Worm (Caenorhabditis elegans) whole organism, L2 larva: Measurements from ENCODE around the gene F41G3.18.
"Not testable (repeated sequence)": the region's sequence is repeated elsewhere in the genome, so short reads cannot be mapped to it uniquely, and the experiment has no call there.

Source experiments
- C34F6.9 ChIP-seq: fragments of 150-350 bp; optimal IDR thresholded peaks from 2 replicates; lab custom pipeline; 2014; ENCODE audit warnings: missing biosample characterization, missing genetic modification characterization
- F13H6.1 ChIP-seq: sonication (generic microtip); optimal IDR thresholded peaks from 2 replicates; lab custom pipeline; 2016; ENCODE audit warnings: missing genetic modification characterization, missing compliant biosample characterization
- Y55F3AM.14 ChIP-seq: fragments of 200-800 bp; sonication (Bioruptor generic); optimal IDR thresholded peaks from 2 replicates; lab custom pipeline; 2018; ENCODE audit warnings: mild to moderate bottlenecking, missing genetic modification characterization, missing compliant biosample characterization
- ceh-16 ChIP-seq: fragments of 150-350 bp; optimal IDR thresholded peaks from 2 replicates; lab custom pipeline; 2014; ENCODE audit warnings: missing biosample characterization, missing genetic modification characterization
- crh-2 ChIP-seq: sonication (generic microtip); optimal IDR thresholded peaks from 2 replicates; lab custom pipeline; 2017; ENCODE audit warnings: missing biosample characterization, missing genetic modification characterization
- dmd-4 ChIP-seq: sonication (generic microtip); optimal IDR thresholded peaks from 2 replicates; lab custom pipeline; 2017; ENCODE audit warnings: missing biosample characterization, missing genetic modification characterization
- egl-27 ChIP-seq: sonication (generic microtip); optimal IDR thresholded peaks from 3 replicates; lab custom pipeline; 2017; ENCODE audit warnings: missing biosample characterization, missing genetic modification reagents, missing genetic modification characterization
- elt-3 ChIP-seq: sonication (generic microtip); optimal IDR thresholded peaks from 2 replicates; lab custom pipeline; 2017; ENCODE audit warnings: missing biosample characterization, missing genetic modification characterization
- fos-1 ChIP-seq: fragments of 150-350 bp; optimal IDR thresholded peaks from 2 replicates; lab custom pipeline; 2014; ENCODE audit warnings: missing biosample characterization, missing genetic modification characterization
- gmeb-1 ChIP-seq: fragments of 150-350 bp; optimal IDR thresholded peaks from 2 replicates; lab custom pipeline; 2014; ENCODE audit warnings: missing biosample characterization, missing genetic modification characterization
- lin-11 ChIP-seq: fragments of 150-350 bp; sonication (generic microtip); optimal IDR thresholded peaks from 2 replicates; lab custom pipeline; 2014; ENCODE audit warnings: missing biosample characterization, missing genetic modification characterization, inconsistent platforms, mixed read lengths
- lin-13 ChIP-seq: fragments of 150-350 bp; optimal IDR thresholded peaks from 2 replicates; lab custom pipeline; 2014; ENCODE audit warnings: missing biosample characterization, missing genetic modification reagents, missing genetic modification characterization
- lsy-2 ChIP-seq, 2 experiments: fragments of 150-350 bp in 1 of 2; sonication (generic microtip) in 1 of 2; optimal IDR thresholded peaks; 2 replicates each; lab custom pipeline; 2014 to 2017; ENCODE audit warnings: missing biosample characterization in 2 of 2, missing genetic modification characterization in 2 of 2
- mab-5 ChIP-seq: fragments of 150-350 bp; optimal IDR thresholded peaks from 2 replicates; lab custom pipeline; 2014; ENCODE audit warnings: missing biosample characterization, missing genetic modification characterization
- mbf-1 ChIP-seq: sonication (generic microtip); optimal IDR thresholded peaks from 2 replicates; lab custom pipeline; 2017; ENCODE audit warnings: missing biosample characterization, missing genetic modification characterization
- nhr-10 ChIP-seq: sonication (generic microtip); optimal IDR thresholded peaks from 2 replicates; lab custom pipeline; 2017; ENCODE audit warnings: missing biosample characterization, missing genetic modification characterization
- nhr-12 ChIP-seq: fragments of 150-350 bp; optimal IDR thresholded peaks from 2 replicates; lab custom pipeline; 2014; ENCODE audit warnings: missing biosample characterization, missing genetic modification characterization
- nhr-129 ChIP-seq: fragments of 150-350 bp; optimal IDR thresholded peaks from 2 replicates; lab custom pipeline; 2014; ENCODE audit warnings: missing biosample characterization, missing genetic modification characterization
- nhr-21 ChIP-seq: fragments of 150-350 bp; optimal IDR thresholded peaks from 2 replicates; lab custom pipeline; 2014; ENCODE audit warnings: missing biosample characterization, missing genetic modification characterization
- nhr-237 ChIP-seq: fragments of 150-350 bp; optimal IDR thresholded peaks from 2 replicates; lab custom pipeline; 2014; ENCODE audit warnings: missing biosample characterization, missing genetic modification characterization
- nhr-6 ChIP-seq: fragments of 150-350 bp; optimal IDR thresholded peaks from 2 replicates; lab custom pipeline; 2014; ENCODE audit warnings: missing biosample characterization, missing genetic modification characterization
- peb-1 ChIP-seq: fragments of 150-350 bp; optimal IDR thresholded peaks from 2 replicates; lab custom pipeline; 2014; ENCODE audit warnings: missing biosample characterization, missing genetic modification characterization
- sem-4 ChIP-seq: fragments of 150-350 bp; optimal IDR thresholded peaks from 2 replicates; lab custom pipeline; 2014; ENCODE audit warnings: missing biosample characterization, missing genetic modification reagents, missing genetic modification characterization
- skn-1 ChIP-seq: sonication (generic microtip); optimal IDR thresholded peaks from 2 replicates; lab custom pipeline; 2017; ENCODE audit warnings: missing biosample characterization, missing genetic modification characterization
- sma-3 ChIP-seq: sonication (generic microtip); optimal IDR thresholded peaks from 2 replicates; lab custom pipeline; 2016; ENCODE audit warnings: missing genetic modification reagents, missing genetic modification characterization, missing compliant biosample characterization
- sma-9 ChIP-seq, 2 experiments: fragments of 150-350 bp in 1 of 2; sonication (generic microtip) in 1 of 2; optimal IDR thresholded peaks; 2 replicates each; lab custom pipeline; 2014 to 2016; ENCODE audit warnings: missing genetic modification characterization in 2 of 2, mild to moderate bottlenecking in 1 of 2, missing biosample characterization in 1 of 2, missing compliant biosample characterization in 1 of 2, missing genetic modification reagents in 1 of 2, moderate library complexity in 1 of 2
- snpc-4 ChIP-seq: fragments of 150-350 bp; optimal IDR thresholded peaks from 2 replicates; lab custom pipeline; 2014; ENCODE audit warnings: missing biosample characterization, missing genetic modification characterization
- unc-55 ChIP-seq: fragments of 150-350 bp; sonication (generic microtip); optimal IDR thresholded peaks from 3 replicates; lab custom pipeline; 2014; ENCODE audit warnings: missing biosample characterization, missing genetic modification reagents, missing genetic modification characterization
- unc-62 ChIP-seq: fragments of 150-350 bp; optimal IDR thresholded peaks from 2 replicates; lab custom pipeline; 2014; ENCODE audit warnings: missing biosample characterization, missing genetic modification reagents, missing genetic modification characterization
- zag-1 ChIP-seq: fragments of 150-350 bp; optimal IDR thresholded peaks from 2 replicates; lab custom pipeline; 2014; ENCODE audit warnings: missing biosample characterization, missing genetic modification characterization
- ztf-1 ChIP-seq: fragments of 200-800 bp; sonication (Bioruptor generic); conservative IDR thresholded peaks from 2 replicates; pipeline ENCODE4 v1.3.6; 2022; ENCODE audit warnings: missing genetic modification characterization, missing compliant biosample characterization
- ztf-4 ChIP-seq: fragments of 150-350 bp; optimal IDR thresholded peaks from 2 replicates; lab custom pipeline; 2014; ENCODE audit warnings: missing biosample characterization, missing genetic modification characterization

Gene F41G3.18

DNA sequence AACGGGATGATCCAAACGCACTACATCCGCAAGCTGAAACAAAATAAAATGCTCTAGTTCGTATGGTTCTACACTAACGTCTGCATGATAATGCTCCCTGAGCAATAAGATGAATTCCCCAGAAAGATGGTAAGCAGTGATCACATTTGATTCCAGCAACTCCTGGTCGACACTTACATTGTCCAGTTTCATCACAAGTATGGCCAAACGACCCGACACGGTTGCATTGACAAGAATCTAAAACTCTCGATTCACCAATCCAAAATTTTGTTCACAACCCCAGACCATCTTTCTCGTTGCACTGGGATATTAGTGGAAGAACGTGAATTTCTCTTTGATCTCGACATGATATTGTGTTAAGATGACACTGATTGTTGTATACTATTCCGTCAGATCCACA, 1.9 kb downstream of the F41G3.18 start:
- no peak for TF ChIP-seq sem-4 (tag; lab: Kevin White, UChicago)
- no peak for TF ChIP-seq snpc-4 (tag; lab: Kevin White, UChicago)
- TF ChIP-seq Y55F3AM.14 (GFP tag; lab: Kevin White, UChicago), result no peak

DNA sequence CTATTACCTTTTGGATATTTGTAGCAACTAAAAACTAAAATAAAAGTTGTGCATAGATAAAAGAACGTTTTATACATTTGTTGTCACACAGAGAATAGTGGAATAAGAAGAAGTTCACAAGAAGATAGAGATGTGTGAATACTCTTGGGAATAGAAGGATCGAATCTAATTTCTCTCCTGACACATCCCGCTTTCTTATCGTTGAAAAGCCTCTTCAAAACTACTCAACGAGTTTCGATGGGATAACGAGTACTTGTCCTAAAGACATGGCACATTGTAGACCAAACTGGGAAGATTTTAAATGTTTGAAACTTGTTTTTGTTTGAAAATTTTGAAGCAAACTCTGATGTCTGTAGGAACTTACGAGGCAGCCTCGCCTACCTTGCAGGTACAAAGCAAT, 4.4 kb downstream of the F41G3.18 start:
- no peak for TF ChIP-seq C34F6.9 (tag; lab: Kevin White, UChicago)
- TF ChIP-seq zag-1 (tag; lab: Kevin White, UChicago), result no peak
- TF ChIP-seq nhr-21, result no peak
- no peak for TF ChIP-seq crh-2 (tag; lab: Kevin White, UChicago)
- no peak for TF ChIP-seq nhr-10 (tag; lab: Kevin White, UChicago)
- no peak for TF ChIP-seq lin-13 (GFP tag; lab: Kevin White, UChicago)
- TF ChIP-seq lin-11, result no peak
- TF ChIP-seq dmd-4 (tag; lab: Kevin White, UChicago), result no peak
- no peak for TF ChIP-seq ztf-1

DNA sequence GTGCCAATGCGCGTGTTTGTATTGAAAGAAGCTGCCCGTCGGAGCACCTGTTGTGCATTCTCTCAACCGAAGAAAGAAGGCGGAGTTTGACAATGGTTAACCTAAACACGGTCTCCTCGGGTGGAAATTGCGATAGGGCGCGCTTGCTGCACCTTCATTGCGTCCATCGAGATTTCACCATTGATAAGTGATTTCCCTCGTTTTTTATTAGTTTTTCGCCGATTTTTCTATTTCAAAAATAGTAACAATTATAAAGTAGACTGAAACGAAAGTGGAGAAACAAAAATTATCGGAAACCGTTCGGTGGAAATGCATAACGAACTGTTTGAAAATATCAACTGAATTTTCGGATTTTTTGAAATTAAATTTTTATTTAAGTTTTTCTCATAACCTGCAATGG, 7.0 kb downstream of the F41G3.18 start, which contains the start of gene agr-1:
agr-1 (minus strand) TSS at position 101 of the 400 bp plus-strand sequence.
- not testable (repeated sequence) for TF ChIP-seq sma-3 (GFP tag; lab: Kevin White, UChicago); mbf-1 (tag; lab: Kevin White, UChicago); peb-1 (tag; lab: Kevin White, UChicago)

DNA sequence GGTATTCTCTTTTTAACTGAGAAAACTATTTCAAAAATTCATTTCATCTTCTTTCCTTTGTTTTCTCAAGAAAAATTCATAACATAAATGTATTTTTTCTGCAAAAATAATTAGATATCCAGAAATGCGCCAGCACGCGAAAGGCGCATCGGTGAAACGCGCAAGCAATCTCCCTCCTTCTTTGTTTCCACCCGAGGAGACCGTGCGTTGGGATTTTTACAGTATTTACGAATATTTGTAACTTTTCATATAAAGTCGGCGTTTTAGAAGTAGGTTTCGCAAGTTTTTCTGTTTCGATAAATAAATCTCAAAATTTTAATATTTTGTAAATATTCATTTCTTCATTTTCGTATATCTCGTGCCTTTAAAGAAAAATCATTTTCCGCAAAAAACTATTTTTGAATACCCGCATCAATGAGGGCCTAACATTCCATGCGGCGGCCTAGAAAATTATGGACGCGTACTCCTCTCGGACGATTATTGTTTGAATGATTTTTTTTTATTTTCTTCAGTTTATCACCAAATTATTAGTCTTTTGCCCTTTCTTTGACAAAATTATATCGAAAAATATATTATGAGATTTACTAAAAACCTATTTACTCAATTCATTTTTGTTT, 8.4 kb downstream of the F41G3.18 start, which contains the start of gene ssup-72:
ssup-72 (plus strand) TSS at position 181 of the 617 bp plus-strand sequence.
- TF ChIP-seq ztf-4 (tag; lab: Kevin White, UChicago) (peak; percentile 7), nhr-6 (tag; lab: Kevin White, UChicago) (peak; percentile 17), C34F6.9 (tag; lab: Kevin White, UChicago) (peak; percentile 75), sma-9 (GFP tag; optimal IDR thresholded peaks at IDR 0.05; lab: Kevin White, UChicago) (peak; percentile 75), sma-9 (tag; optimal IDR thresholded peaks at IDR 0.05; lab: Kevin White, UChicago) (no peak), ceh-16 (tag; lab: Kevin White, UChicago) (no peak), peb-1 (tag; lab: Kevin White, UChicago) (no peak), egl-27 (no peak), sma-3 (GFP tag; lab: Kevin White, UChicago) (peak; percentile 77), nhr-129 (tag; lab: Kevin White, UChicago) (peak; percentile 37), lin-13 (GFP tag; lab: Kevin White, UChicago) (peak; percentile 57), zag-1 (tag; lab: Kevin White, UChicago) (no peak), mab-5 (tag; lab: Kevin White, UChicago) (no peak), sem-4 (tag; lab: Kevin White, UChicago) (no peak), crh-2 (tag; lab: Kevin White, UChicago) (peak; percentile 58), mbf-1 (tag; lab: Kevin White, UChicago) (no peak), gmeb-1 (tag; lab: Kevin White, UChicago) (peak; percentile 84), lsy-2 (tag; optimal IDR thresholded peaks at IDR 0.05; lab: Kevin White, UChicago) (peak in 1 of 2 experiments; percentile 85), ztf-1 (no peak), skn-1 (tag; lab: Kevin White, UChicago) (no peak), unc-55 (GFP tag; lab: Kevin White, UChicago) (peak; percentile 73), unc-62 (no peak), nhr-21 (peak; percentile 56), dmd-4 (tag; lab: Kevin White, UChicago) (no peak), fos-1 (tag; lab: Kevin White, UChicago) (peak; percentile 26), F13H6.1 (tag; lab: Kevin White, UChicago) (peak; percentile 73), nhr-237 (tag; lab: Kevin White, UChicago) (no peak)
- TF ChIP-seq, all 48 proteins: peak for 14

DNA sequence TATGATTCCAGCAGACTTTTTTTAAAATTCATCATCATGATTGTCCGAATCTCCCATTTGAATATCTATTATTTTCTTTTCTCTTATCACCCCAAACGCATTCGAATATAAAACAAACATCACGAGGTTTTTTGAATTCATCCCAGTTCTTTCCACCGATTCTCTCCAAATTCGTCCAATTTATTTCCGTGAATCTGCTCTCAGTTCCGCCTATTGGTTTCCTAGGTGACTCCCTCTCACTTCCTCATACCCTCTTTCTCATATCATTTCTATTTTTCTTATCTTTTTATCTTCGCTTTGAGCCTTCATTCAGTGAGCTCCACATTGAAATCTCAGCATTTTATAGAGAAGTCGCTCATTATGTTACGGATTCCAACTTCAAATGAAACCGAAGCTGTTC, 11.0 kb downstream of the F41G3.18 start, which contains the start of gene T13C2.7:
T13C2.7 (plus strand) TSS at position 301 of the 400 bp plus-strand sequence.
- TF ChIP-seq nhr-12 (tag; lab: Kevin White, UChicago) (no peak), nhr-6 (tag; lab: Kevin White, UChicago) (no peak), crh-2 (tag; lab: Kevin White, UChicago) (no peak), elt-3 (tag; lab: Kevin White, UChicago) (no peak), C34F6.9 (tag; lab: Kevin White, UChicago) (no peak), lin-13 (GFP tag; lab: Kevin White, UChicago) (no peak), sma-9 (GFP tag; optimal IDR thresholded peaks at IDR 0.05; lab: Kevin White, UChicago) (no peak), sma-9 (tag; optimal IDR thresholded peaks at IDR 0.05; lab: Kevin White, UChicago) (no peak), mab-5 (tag; lab: Kevin White, UChicago) (no peak)
